Fruit fly (Drosophila melanogaster) whole organism, embryonic: ENCODE results near the gene Cad89D.

Experiments
- Asciz ChIP-seq: fragments of 200-800 bp; sonication (Bioruptor generic); optimal IDR thresholded peaks from 2 replicates; lab custom pipeline; 2017; ENCODE audit warnings: missing biosample characterization, mild to moderate bottlenecking, missing genetic modification characterization, missing genetic modification reagents
- CG10431 ChIP-seq: fragments of 200-800 bp; sonication (Bioruptor generic); optimal IDR thresholded peaks from 3 replicates; lab custom pipeline; 2018; ENCODE audit warnings: missing biosample characterization, mild to moderate bottlenecking, missing genetic modification characterization
- CG11504 ChIP-seq: fragments of 200-800 bp; sonication (Bioruptor generic); optimal IDR thresholded peaks from 3 replicates; lab custom pipeline; 2019; ENCODE audit warnings: missing biosample characterization, mild to moderate bottlenecking, missing genetic modification characterization, moderate library complexity
- CG12391 ChIP-seq: fragments of 200-800 bp; sonication (Bioruptor generic); optimal IDR thresholded peaks from 3 replicates; lab custom pipeline; 2018; ENCODE audit warnings: missing biosample characterization, mild to moderate bottlenecking, missing genetic modification characterization, moderate library complexity
- CG13424 ChIP-seq: fragments of 200-800 bp; sonication (Bioruptor generic); optimal IDR thresholded peaks from 2 replicates; lab custom pipeline; 2019; ENCODE audit warnings: missing biosample characterization, mild to moderate bottlenecking, missing genetic modification characterization, moderate library complexity
- CG13894 ChIP-seq: fragments of 200-800 bp; sonication (Bioruptor generic); optimal IDR thresholded peaks from 3 replicates; lab custom pipeline; 2018; ENCODE audit warnings: missing biosample characterization, mild to moderate bottlenecking, missing genetic modification characterization, moderate library complexity
- CG15601 ChIP-seq: fragments of 200-800 bp; sonication (Bioruptor generic); optimal IDR thresholded peaks from 3 replicates; lab custom pipeline; 2019; ENCODE audit warnings: missing biosample characterization, mild to moderate bottlenecking, missing genetic modification characterization, moderate library complexity
- CG17328 ChIP-seq: fragments of 200-800 bp; sonication (Bioruptor generic); IDR thresholded peaks from 2 replicates; pipeline ENCODE4 v1.3.6; 2022; ENCODE audit warnings: missing biosample characterization, missing genetic modification characterization
- CG2875 ChIP-seq: fragments of 200-800 bp; sonication (Bioruptor generic); optimal IDR thresholded peaks from 2 replicates; lab custom pipeline; 2017; ENCODE audit warnings: missing biosample characterization, mild to moderate bottlenecking, missing genetic modification characterization, missing genetic modification reagents
- CG30431 ChIP-seq: fragments of 200-800 bp; sonication (Bioruptor generic); optimal IDR thresholded peaks from 2 replicates; lab custom pipeline; 2017; ENCODE audit warnings: missing biosample characterization, missing genetic modification characterization
- CG31388 ChIP-seq: fragments of 200-800 bp; sonication (Bioruptor generic); optimal IDR thresholded peaks from 2 replicates; lab custom pipeline; 2016; ENCODE audit warnings: missing biosample characterization, missing genetic modification characterization
- CG4424 ChIP-seq: fragments of 200-800 bp; sonication (Bioruptor generic); optimal IDR thresholded peaks from 3 replicates; lab custom pipeline; 2016; ENCODE audit warnings: missing biosample characterization, missing genetic modification characterization
- CG4707 ChIP-seq: fragments of 200-800 bp; sonication (Bioruptor generic); optimal IDR thresholded peaks from 2 replicates; lab custom pipeline; 2018; ENCODE audit warnings: missing biosample characterization, mild to moderate bottlenecking, missing genetic modification characterization, moderate library complexity
- CG5180 ChIP-seq: fragments of 200-800 bp; sonication (Bioruptor generic); optimal IDR thresholded peaks from 3 replicates; lab custom pipeline; 2017; ENCODE audit warnings: missing biosample characterization, missing genetic modification characterization, mild to moderate bottlenecking, moderate library complexity, missing genetic modification reagents
- CG6683 ChIP-seq: fragments of 200-800 bp; sonication (Bioruptor generic); optimal IDR thresholded peaks from 2 replicates; lab custom pipeline; 2017; ENCODE audit warnings: missing biosample characterization, mild to moderate bottlenecking, missing genetic modification characterization, missing genetic modification reagents
- CG7357 ChIP-seq: fragments of 200-800 bp; sonication (Bioruptor generic); IDR thresholded peaks from 3 replicates; pipeline ENCODE4 v1.3.6; 2022; ENCODE audit warnings: missing biosample characterization, missing genetic modification characterization
- CG7556 ChIP-seq: fragments of 200-800 bp; sonication (Bioruptor generic); optimal IDR thresholded peaks from 2 replicates; lab custom pipeline; 2017; ENCODE audit warnings: missing biosample characterization, mild to moderate bottlenecking, missing genetic modification characterization
- CG8281 ChIP-seq: fragments of 200-800 bp; sonication (Bioruptor generic); optimal IDR thresholded peaks from 2 replicates; lab custom pipeline; 2018; ENCODE audit warnings: missing biosample characterization, mild to moderate bottlenecking, missing genetic modification characterization, moderate library complexity
- CG8290 ChIP-seq, 3 experiments: fragments of 200-800 bp; sonication (Bioruptor generic); optimal IDR thresholded peaks; 2 replicates each; lab custom pipeline; 2016 to 2019; ENCODE audit warnings: missing biosample characterization in 3 of 3, missing genetic modification characterization in 3 of 3, mild to moderate bottlenecking in 2 of 3, moderate library complexity in 1 of 3
- D ChIP-seq, 2 experiments: fragments of 200-800 bp in 1 of 2; fragments of >200 bp in 1 of 2; sonication (Bioruptor generic) in 1 of 2; optimal IDR thresholded peaks; 2 replicates in 1 of 2; 3 replicates in 1 of 2; lab custom pipeline; 2017; ENCODE audit warnings: mild to moderate bottlenecking in 1 of 2, missing biosample characterization in 1 of 2, missing genetic modification characterization in 1 of 2, missing genetic modification reagents in 1 of 2
- E2f2 ChIP-seq: fragments of 200-800 bp; sonication (Bioruptor generic); IDR thresholded peaks from 2 replicates; pipeline ENCODE4 v1.3.6; 2022; ENCODE audit warnings: missing biosample characterization, missing genetic modification characterization
- Eip74EF ChIP-seq, 2 experiments: fragments of 200-800 bp in 1 of 2; fragments of >200 bp in 1 of 2; sonication (Bioruptor generic) in 1 of 2; optimal IDR thresholded peaks; 2 replicates each; lab custom pipeline; 2017 to 2019; ENCODE audit warnings: missing biosample characterization in 2 of 2, missing genetic modification characterization in 2 of 2, mild to moderate bottlenecking in 1 of 2, moderate library complexity in 1 of 2
- HHEX ChIP-seq: fragments of 200-800 bp; sonication (Bioruptor generic); optimal IDR thresholded peaks from 3 replicates; lab custom pipeline; 2017; ENCODE audit warnings: missing biosample characterization, mild to moderate bottlenecking, missing genetic modification characterization, missing genetic modification reagents
- HLH54F ChIP-seq: fragments of 200-800 bp; sonication (Bioruptor generic); optimal IDR thresholded peaks from 3 replicates; lab custom pipeline; 2016; ENCODE audit warnings: missing biosample characterization, missing genetic modification characterization
- Hr51 ChIP-seq, 2 experiments: fragments of 200-800 bp; sonication (Bioruptor generic); optimal IDR thresholded peaks; 2 replicates in 1 of 2; 3 replicates in 1 of 2; lab custom pipeline; 2016 to 2018; ENCODE audit warnings: missing biosample characterization in 2 of 2, missing genetic modification characterization in 2 of 2, mild to moderate bottlenecking in 1 of 2, moderate library complexity in 1 of 2
- Hr78 ChIP-seq, 2 experiments: fragments of 200-800 bp in 1 of 2; fragments of >200 bp in 1 of 2; sonication (Bioruptor generic) in 1 of 2; optimal IDR thresholded peaks; 2 replicates each; lab custom pipeline; 2017 to 2019; ENCODE audit warnings: missing biosample characterization in 2 of 2, missing genetic modification characterization in 2 of 2, mild to moderate bottlenecking in 1 of 2, moderate library complexity in 1 of 2
- Kr ChIP-seq: fragments of 200-800 bp; sonication (Bioruptor generic); optimal IDR thresholded peaks from 2 replicates; lab custom pipeline; 2017; ENCODE audit warnings: missing biosample characterization, mild to moderate bottlenecking, missing genetic modification characterization
- MBD-R2 ChIP-seq: fragments of 200-800 bp; sonication (Bioruptor generic); IDR thresholded peaks from 2 replicates; pipeline ENCODE4 v1.3.6; 2022; ENCODE audit warnings: missing biosample characterization, missing genetic modification characterization
- TFAM ChIP-seq: fragments of 200-800 bp; sonication (Bioruptor generic); optimal IDR thresholded peaks from 2 replicates; lab custom pipeline; 2017; ENCODE audit warnings: missing biosample characterization, missing genetic modification characterization, inconsistent platforms
- bcd ChIP-seq: fragments of 200-800 bp; sonication (Bioruptor generic); optimal IDR thresholded peaks from 2 replicates; lab custom pipeline; 2017; ENCODE audit warnings: missing biosample characterization, mild to moderate bottlenecking, missing genetic modification characterization
- dimm ChIP-seq: fragments of 200-800 bp; sonication (Bioruptor generic); IDR thresholded peaks from 2 replicates; pipeline ENCODE4 v1.3.6; 2022; ENCODE audit warnings: missing biosample characterization, missing genetic modification characterization
- ewg ChIP-seq: fragments of 200-800 bp; sonication (Bioruptor generic); optimal IDR thresholded peaks from 3 replicates; lab custom pipeline; 2017; ENCODE audit warnings: mild to moderate bottlenecking, missing biosample characterization, missing genetic modification reagents, missing genetic modification characterization
- fd96Cb ChIP-seq: fragments of 200-800 bp; sonication (Bioruptor generic); optimal IDR thresholded peaks from 2 replicates; lab custom pipeline; 2018; ENCODE audit warnings: missing biosample characterization, mild to moderate bottlenecking, missing genetic modification characterization, moderate library complexity
- grau ChIP-seq: fragments of 200-800 bp; optimal IDR thresholded peaks from 3 replicates; lab custom pipeline; 2019; ENCODE audit warnings: missing biosample characterization, mild to moderate bottlenecking, missing genetic modification characterization, moderate library complexity
- gsb-n ChIP-seq: fragments of 200-800 bp; sonication (Bioruptor generic); optimal IDR thresholded peaks from 3 replicates; lab custom pipeline; 2018; ENCODE audit warnings: missing biosample characterization, mild to moderate bottlenecking, missing genetic modification characterization
- lab ChIP-seq: fragments of 200-800 bp; sonication (Bioruptor generic); optimal IDR thresholded peaks from 3 replicates; lab custom pipeline; 2017; ENCODE audit warnings: missing biosample characterization, missing genetic modification characterization, mild to moderate bottlenecking, moderate library complexity, missing genetic modification reagents
- nerfin-1 ChIP-seq: fragments of 200-800 bp; sonication (Bioruptor generic); optimal IDR thresholded peaks from 3 replicates; lab custom pipeline; 2019; ENCODE audit warnings: missing biosample characterization, mild to moderate bottlenecking, missing genetic modification characterization, moderate library complexity
- odd ChIP-seq: fragments of 200-800 bp; sonication (Bioruptor generic); optimal IDR thresholded peaks from 2 replicates; lab custom pipeline; 2017; ENCODE audit warnings: missing biosample characterization, mild to moderate bottlenecking, missing genetic modification characterization
- otp ChIP-seq: fragments of 200-800 bp; sonication (Bioruptor generic); IDR thresholded peaks from 3 replicates; pipeline ENCODE4, ENCODE4 v1.3.6; 2022; ENCODE audit warnings: missing biosample characterization, missing genetic modification characterization
- prd ChIP-seq, 3 experiments: fragments of >200 bp in 2 of 3; fragments of 200-800 bp in 1 of 3; sonication (Bioruptor generic) in 1 of 3; optimal IDR thresholded peaks in 2 of 3; IDR thresholded peaks in 1 of 3; 2 replicates in 2 of 3; 3 replicates in 1 of 3; pipeline versions ENCODE4 v1.3.6 to Lab custom; 2017 to 2022; ENCODE audit warnings: missing biosample characterization in 1 of 3, missing genetic modification characterization in 1 of 3
- pros ChIP-seq: fragments of 200-800 bp; sonication (Bioruptor generic); optimal IDR thresholded peaks from 3 replicates; lab custom pipeline; 2019; ENCODE audit warnings: missing biosample characterization, mild to moderate bottlenecking, missing genetic modification characterization, moderate library complexity
- rib ChIP-seq: fragments of 200-800 bp; sonication (Bioruptor generic); IDR thresholded peaks from 2 replicates; pipeline ENCODE4 v1.3.6; 2022; ENCODE audit warnings: missing biosample characterization, missing genetic modification characterization
- row ChIP-seq: fragments of 200-800 bp; sonication (Bioruptor generic); IDR thresholded peaks from 3 replicates; pipeline ENCODE4 v1.3.6; 2022; ENCODE audit warnings: missing biosample characterization, missing genetic modification characterization
- run ChIP-seq: fragments of 200-800 bp; sonication (Bioruptor generic); optimal IDR thresholded peaks from 3 replicates; lab custom pipeline; 2018; ENCODE audit warnings: missing biosample characterization, mild to moderate bottlenecking, missing genetic modification characterization
- wor ChIP-seq: fragments of 200-800 bp; sonication (Bioruptor generic); IDR thresholded peaks from 2 replicates; pipeline ENCODE4 v1.3.6; 2022; ENCODE audit warnings: missing biosample characterization, missing genetic modification characterization

Gene Cad89D

dm6 chr3R:16497379-16497778 lies 2.2 kb upstream of the Cad89D start (continued):
- TF ChIP-seq HHEX (GFP tag; lab: Kevin White, UChicago) (peak; percentile 82), HLH54F (GFP tag; lab: Kevin White, UChicago) (peak; percentile 53)
- TF ChIP-seq, all 482 proteins: peak for 387

- no peak for TF ChIP-seq MBD-R2 (GFP tag; lab: Robert Waterston, UW)
- no peak for TF ChIP-seq CG6683 (GFP tag; lab: Kevin White, UChicago)
- no peak for TF ChIP-seq pros (GFP tag; lab: Kevin White, UChicago)
- TF ChIP-seq nerfin-1 (tag; lab: Kevin White, UChicago), result peak; percentile 65
- TF ChIP-seq CG13424 (tag; lab: Kevin White, UChicago), result peak; percentile 72
- peak in 1 of 2 experiments; percentile 59 for TF ChIP-seq Eip74EF (GFP tag; optimal IDR thresholded peaks at IDR 0.05; lab: Kevin White, UChicago)
- no peak for TF ChIP-seq CG13894 (tag; lab: Kevin White, UChicago)
- no peak for TF ChIP-seq Kr
- no peak for TF ChIP-seq prd (optimal IDR thresholded peaks at IDR 0.05; lab: Kevin White, UChicago)
- peak; percentile 38; the same call in 1 of the 3 replicates for TF ChIP-seq prd (GFP tag; IDR thresholded peaks at IDR 0.05; lab: Robert Waterston, UW)
- TF ChIP-seq CG12391 (tag; lab: Kevin White, UChicago), result peak; percentile 65
- peak; percentile 21 for TF ChIP-seq lab (GFP tag; lab: Kevin White, UChicago)
- TF ChIP-seq TFAM (GFP tag; lab: Kevin White, UChicago), result no peak
- no peak for TF ChIP-seq rib (GFP tag; lab: Robert Waterston, UW)
- TF ChIP-seq CG10431 (GFP tag; lab: Kevin White, UChicago), result peak; percentile 7
- peak; percentile 81 for TF ChIP-seq CG11504
- TF ChIP-seq otp, result 0 out of 3 replicates have a peak, but pooled peaks have one; percentile 22
- peak; percentile 27 for TF ChIP-seq run (tag; lab: Kevin White, UChicago)
- TF ChIP-seq CG17328 (GFP tag; lab: Robert Waterston, UW), result peak; percentile 46
- peak; percentile 21 for TF ChIP-seq CG4707 (GFP tag; lab: Kevin White, UChicago)
- peak; percentile 39 for TF ChIP-seq odd (GFP tag; lab: Kevin White, UChicago)
- no peak for TF ChIP-seq D (optimal IDR thresholded peaks at IDR 0.05; lab: Kevin White, UChicago)
- TF ChIP-seq D (GFP tag; optimal IDR thresholded peaks at IDR 0.05; lab: Kevin White, UChicago), result peak; percentile 59
- TF ChIP-seq Hr78 (GFP tag; optimal IDR thresholded peaks at IDR 0.05; lab: Kevin White, UChicago), result peak in 1 of 2 experiments; percentile 29
- peak; percentile 69 for TF ChIP-seq fd96Cb (tag; lab: Kevin White, UChicago)
- TF ChIP-seq CG31388, result no peak
- TF ChIP-seq E2f2 (GFP tag; lab: Robert Waterston, UW), result peak; percentile 39; the same call in 1 of the 2 replicates
- peak; percentile 62 for TF ChIP-seq CG2875
- TF ChIP-seq gsb-n (tag; lab: Kevin White, UChicago), result peak; percentile 50
- TF ChIP-seq wor, result peak; percentile 55; the same call in 1 of the 2 replicates
- peak; percentile 59 for TF ChIP-seq grau
- no peak for TF ChIP-seq CG8290 (GFP tag; optimal IDR thresholded peaks at IDR 0.05; lab: Kevin White, UChicago)
- TF ChIP-seq CG8290 (tag; optimal IDR thresholded peaks at IDR 0.05; lab: Kevin White, UChicago), result no peak
- peak; percentile 14 for TF ChIP-seq CG8281 (tag; lab: Kevin White, UChicago)
- no peak for TF ChIP-seq CG30431
- peak; percentile 59 for TF ChIP-seq CG5180 (GFP tag; lab: Kevin White, UChicago)
- TF ChIP-seq CG7556 (GFP tag; lab: Kevin White, UChicago), result peak; percentile 52
- TF ChIP-seq CG15601 (tag; lab: Kevin White, UChicago), result peak; percentile 65
- TF ChIP-seq bcd (GFP tag; lab: Kevin White, UChicago), result peak; percentile 11
- peak; percentile 15 for TF ChIP-seq CG4424 (GFP tag; lab: Kevin White, UChicago)
- TF ChIP-seq Hr51 (GFP tag; optimal IDR thresholded peaks at IDR 0.05; lab: Kevin White, UChicago), result peak in 1 of 2 experiments; percentile 80
- TF ChIP-seq Asciz (GFP tag; lab: Kevin White, UChicago), result peak; percentile 71
- peak; percentile 56 for TF ChIP-seq row (GFP tag; lab: Robert Waterston, UW)
- TF ChIP-seq dimm, result no peak
- peak; percentile 39 for TF ChIP-seq ewg (GFP tag; lab: Kevin White, UChicago)
- TF ChIP-seq CG7357 (GFP tag; lab: Robert Waterston, UW), result 0 out of 3 replicates have a peak, but pooled peaks have one; percentile 34
Observed at dm6 chr3R:16496209-16496608, 987 bp upstream of the Cad89D start.
